Fruit fly (Drosophila melanogaster): ENCODE results near the gene sxe2.

Gene sxe2

dm6 chr3R:16071689-16072580, 11.7 kb upstream of the sxe2 start (continued):
- no peak for TF ChIP-seq Ets21C (GFP tag; optimal IDR thresholded peaks at IDR 0.05)
- peak; percentile 88 for TF ChIP-seq net (GFP tag; optimal IDR thresholded peaks at IDR 0.05)
- peak; percentile 87 for TF ChIP-seq Lpt (GFP tag; optimal IDR thresholded peaks at IDR 0.05)
- peak; percentile 94 for TF ChIP-seq CG15336 (GFP tag; IDR thresholded peaks at IDR 0.05)
- TF ChIP-seq esn (GFP tag; optimal IDR thresholded peaks at IDR 0.05) = peak; percentile 83
- peak; percentile 89 for TF ChIP-seq OdsH (GFP tag; optimal IDR thresholded peaks at IDR 0.05)
- TF ChIP-seq dsx (GFP tag; optimal IDR thresholded peaks at IDR 0.05; ENCODE audit: poor library complexity, severe bottlenecking) = peak; percentile 95
- TF ChIP-seq Sox15 (GFP tag; optimal IDR thresholded peaks at IDR 0.05) = peak; percentile 26
- TF ChIP-seq Hr4 (GFP tag; optimal IDR thresholded peaks at IDR 0.05) = peak; percentile 78
- TF ChIP-seq pdm3 (GFP tag; optimal IDR thresholded peaks at IDR 0.05) = peak; percentile 84

dm6 chr3R:16072581-16072908, 11.1 kb upstream of the sxe2 start:
- TF ChIP-seq CG11902 (GFP tag; optimal IDR thresholded peaks at IDR 0.05) (no peak), CG16779 (tag; optimal IDR thresholded peaks at IDR 0.05) (peak; percentile 9), dsx (GFP tag; optimal IDR thresholded peaks at IDR 0.05; ENCODE audit: poor library complexity, severe bottlenecking) (peak; percentile 53), CG6808 (GFP tag; optimal IDR thresholded peaks at IDR 0.05) (peak; percentile 0), CG15336 (GFP tag; IDR thresholded peaks at IDR 0.05) (no peak), CG32006 (GFP tag; optimal IDR thresholded peaks at IDR 0.05) (peak; percentile 24), svp (GFP tag) (no peak)

- TF ChIP-seq salr (GFP tag; optimal IDR thresholded peaks at IDR 0.05) (no peak), Eip75B (GFP tag; optimal IDR thresholded peaks at IDR 0.05) (no peak), Sox102F (GFP tag; optimal IDR thresholded peaks at IDR 0.05) (no peak), CG16779 (tag; optimal IDR thresholded peaks at IDR 0.05) (no peak), Sox14 (GFP tag; optimal IDR thresholded peaks at IDR 0.05) (no peak), Smox (GFP tag; optimal IDR thresholded peaks at IDR 0.05) (no peak)
These were observed 9.6 kb upstream of the sxe2 start for dm6 chr3R:16074122-16074521.

dm6 chr3R:16078247-16078646, 5.4 kb upstream of the sxe2 start:
- TF ChIP-seq eg (GFP tag; IDR thresholded peaks at IDR 0.05) (no peak), dsx (GFP tag; optimal IDR thresholded peaks at IDR 0.05; ENCODE audit: poor library complexity, severe bottlenecking) (no peak), net (GFP tag; optimal IDR thresholded peaks at IDR 0.05) (no peak), CG11762 (GFP tag; optimal IDR thresholded peaks at IDR 0.05; ENCODE audit: insufficient read depth) (no peak), vri (GFP tag; optimal IDR thresholded peaks at IDR 0.05) (no peak), Eip75B (GFP tag; optimal IDR thresholded peaks at IDR 0.05) (no peak), OdsH (GFP tag; optimal IDR thresholded peaks at IDR 0.05) (no peak), Lpt (GFP tag; optimal IDR thresholded peaks at IDR 0.05) (no peak), Smox (GFP tag; optimal IDR thresholded peaks at IDR 0.05) (no peak), CG11294 (GFP tag; IDR thresholded peaks at IDR 0.05) (no peak), CG31627 (GFP tag; optimal IDR thresholded peaks at IDR 0.05) (no peak)

- TF ChIP-seq CG15336 (GFP tag; IDR thresholded peaks at IDR 0.05) = 0 out of 2 replicates have a peak, but pooled peaks have one; percentile 27
- TF ChIP-seq Met (GFP tag; optimal IDR thresholded peaks at IDR 0.05) = no peak
- TF ChIP-seq fkh (GFP tag; optimal IDR thresholded peaks at IDR 0.05) = peak; percentile 33
- TF ChIP-seq CG32006 (GFP tag; optimal IDR thresholded peaks at IDR 0.05) = peak; percentile 45
- no peak for TF ChIP-seq Ets21C (GFP tag; optimal IDR thresholded peaks at IDR 0.05)
- TF ChIP-seq pdm3 (GFP tag; optimal IDR thresholded peaks at IDR 0.05) = peak; percentile 23
- peak; percentile 33 for TF ChIP-seq CG3919 (GFP tag; optimal IDR thresholded peaks at IDR 0.05)
- peak; percentile 75 for TF ChIP-seq Eip78C (GFP tag)
- peak; percentile 32 for TF ChIP-seq Hr4 (GFP tag; optimal IDR thresholded peaks at IDR 0.05)
- TF ChIP-seq CG34406 (GFP tag; optimal IDR thresholded peaks at IDR 0.05) = peak; percentile 10
These were observed 2.6 kb upstream of the sxe2 start, which contains the start of gene CG32855 for dm6 chr3R:16080942-16081589. Gene CG32855 (minus strand): TSS chr3R:16080992.
